Fruit fly (Drosophila melanogaster): ENCODE data around the gene CG32191.
A peak's percentile ranks its signal among the peaks of the same experiment; 100 is the strongest.

The CG32191 gene

dm6 chr3L:17842892-17843703 lies 34.2 kb upstream of the CG32191 start, which contains the start of gene CG5567:
Gene CG5567, minus strand, starts transcription at chr3L:17843544.
- TF ChIP-seq Ets97D (GFP tag; optimal IDR thresholded peaks at IDR 0.05) (peak; percentile 16), CG14710 (tag; optimal IDR thresholded peaks at IDR 0.05) (no peak), sima (GFP tag; optimal IDR thresholded peaks at IDR 0.05) (no peak), Pdp1 (GFP tag; optimal IDR thresholded peaks at IDR 0.05) (peak in 1 of 2 experiments; percentile 93), E2f2 (GFP tag; IDR thresholded peaks at IDR 0.05) (peak; percentile 88), dpn (GFP tag; optimal IDR thresholded peaks at IDR 0.05) (peak in 1 of 2 experiments; percentile 21), CG13424 (tag; optimal IDR thresholded peaks at IDR 0.05) (peak; percentile 15), MTF-1 (GFP tag; optimal IDR thresholded peaks at IDR 0.05; ENCODE audit: borderline replicate concordance) (no peak), CG9932 (GFP tag; IDR thresholded peaks at IDR 0.05) (no peak), Eip74EF (GFP tag; optimal IDR thresholded peaks at IDR 0.05) (no peak), Sry-β (GFP tag; optimal IDR thresholded peaks at IDR 0.05) (no peak), prd (optimal IDR thresholded peaks at IDR 0.05) (no peak), prd (GFP tag; IDR thresholded peaks at IDR 0.05) (no peak), onecut (GFP tag; IDR thresholded peaks at IDR 0.05) (no peak), CG4617 (GFP tag; optimal IDR thresholded peaks at IDR 0.05; ENCODE audit: borderline replicate concordance) (no peak), chif (GFP tag; optimal IDR thresholded peaks at IDR 0.05) (no peak), NK7.1 (GFP tag; optimal IDR thresholded peaks at IDR 0.05) (no peak), CG15479 (GFP tag; optimal IDR thresholded peaks at IDR 0.05) (no peak), dan (GFP tag; IDR thresholded peaks at IDR 0.05) (no peak), CG8478 (optimal IDR thresholded peaks at IDR 0.05) (no peak), HmgD (GFP tag; optimal IDR thresholded peaks at IDR 0.05) (no peak), Nf-YA (GFP tag; IDR thresholded peaks at IDR 0.05) (no peak), MBD-R2 (GFP tag; IDR thresholded peaks at IDR 0.05) (0 out of 2 replicates have a peak, but pooled peaks have one; percentile 41), CG13296 (GFP tag; optimal IDR thresholded peaks at IDR 0.05) (no peak), Dp (GFP tag; optimal IDR thresholded peaks at IDR 0.05) (peak; percentile 86), h (optimal IDR thresholded peaks at IDR 0.05) (no peak), fu2 (GFP tag; optimal IDR thresholded peaks at IDR 0.05) (no peak), Stat92E (GFP tag; optimal IDR thresholded peaks at IDR 0.05) (no peak), zfh2 (GFP tag; optimal IDR thresholded peaks at IDR 0.05) (no peak), CHES-1-like (GFP tag; optimal IDR thresholded peaks at IDR 0.05) (peak; percentile 41), lab (GFP tag; optimal IDR thresholded peaks at IDR 0.05) (peak; percentile 42), CG13287 (GFP tag; IDR thresholded peaks at IDR 0.05; ENCODE audit: partially characterized antibody) (peak; percentile 26; the same call in 1 of the 2 replicates), hb (GFP tag; IDR thresholded peaks at IDR 0.05; ENCODE audit: partially characterized antibody) (no peak), HmgZ (tag; optimal IDR thresholded peaks at IDR 0.05) (peak; percentile 22), CG10462 (GFP tag; optimal IDR thresholded peaks at IDR 0.05) (no peak), CG32532 (GFP tag; IDR thresholded peaks at IDR 0.05) (peak; percentile 34; the same call in 1 of the 2 replicates), tgo (GFP tag; IDR thresholded peaks at IDR 0.05) (no peak), Deaf1 (tag; optimal IDR thresholded peaks at IDR 0.05) (peak; percentile 54), bcd (GFP tag; optimal IDR thresholded peaks at IDR 0.05) (peak; percentile 2), CG4707 (GFP tag; optimal IDR thresholded peaks at IDR 0.05) (no peak), stwl (tag; optimal IDR thresholded peaks at IDR 0.05) (peak; percentile 18), CG1233 (GFP tag; optimal IDR thresholded peaks at IDR 0.05) (no peak), Doc3 (GFP tag; IDR thresholded peaks at IDR 0.05; ENCODE audit: partially characterized antibody) (no peak), Opbp (GFP tag; IDR thresholded peaks at IDR 0.05; ENCODE audit: partially characterized antibody) (no peak; the same call in 2 of the 3 replicates), exex (tag; optimal IDR thresholded peaks at IDR 0.05) (peak; percentile 52), Atf6 (GFP tag; IDR thresholded peaks at IDR 0.05) (0 out of 2 replicates have a peak, but pooled peaks have one; percentile 25), gcm2 (GFP tag; optimal IDR thresholded peaks at IDR 0.05) (no peak), Hsf (GFP tag; optimal IDR thresholded peaks at IDR 0.05) (no peak), tx (GFP tag; optimal IDR thresholded peaks at IDR 0.05) (no peak)

All from whole organism, embryonic.